Fruit fly (Drosophila melanogaster) whole organism, prepupa: ENCODE data around the gene CG33230.

Source experiments
- Blimp-1 ChIP-seq: fragments of 200-800 bp; sonication (Bioruptor generic); optimal IDR thresholded peaks from 3 replicates; lab custom pipeline; 2017; ENCODE audit warnings: missing biosample characterization, missing genetic modification characterization, mild to moderate bottlenecking, moderate library complexity, missing genetic modification reagents
- CG10631 ChIP-seq: fragments of 200-800 bp; sonication (Bioruptor generic); optimal IDR thresholded peaks from 2 replicates; lab custom pipeline; 2016; ENCODE audit warnings: missing biosample characterization, missing genetic modification characterization
- CG10669 ChIP-seq: fragments of 200-800 bp; sonication (Bioruptor generic); optimal IDR thresholded peaks from 3 replicates; lab custom pipeline; 2018; ENCODE audit warnings: missing biosample characterization, mild to moderate bottlenecking, missing genetic modification characterization, moderate library complexity
- CG11294 ChIP-seq: fragments of 200-800 bp; sonication (Bioruptor generic); IDR thresholded peaks from 2 replicates; pipeline ENCODE4 v1.3.6; 2022; ENCODE audit warnings: missing biosample characterization, missing genetic modification characterization
- CG11762 ChIP-seq: fragments of 200-800 bp; sonication (Bioruptor generic); optimal IDR thresholded peaks from 3 replicates; lab custom pipeline; 2016; ENCODE audit warnings: missing biosample characterization, missing genetic modification characterization; ENCODE audit not compliant: insufficient read depth
- CG11902 ChIP-seq: fragments of 200-800 bp; sonication (Bioruptor generic); optimal IDR thresholded peaks from 3 replicates; lab custom pipeline; 2016; ENCODE audit warnings: missing biosample characterization, missing genetic modification characterization
- CG15336 ChIP-seq: fragments of 200-800 bp; sonication (Bioruptor generic); IDR thresholded peaks from 2 replicates; pipeline ENCODE4 v1.3.6; 2022; ENCODE audit warnings: missing biosample characterization, missing genetic modification characterization
- CG1621 ChIP-seq: fragments of 200-800 bp; sonication (Bioruptor generic); optimal IDR thresholded peaks from 3 replicates; lab custom pipeline; 2018; ENCODE audit warnings: missing biosample characterization, mild to moderate bottlenecking, missing genetic modification characterization
- CG16779 ChIP-seq: fragments of 200-800 bp; sonication (Bioruptor generic); optimal IDR thresholded peaks from 3 replicates; lab custom pipeline; 2017; ENCODE audit warnings: missing biosample characterization, mild to moderate bottlenecking, missing genetic modification characterization
- CG3032 ChIP-seq: fragments of 200-800 bp; optimal IDR thresholded peaks from 2 replicates; lab custom pipeline; 2019; ENCODE audit warnings: missing biosample characterization, mild to moderate bottlenecking, missing genetic modification characterization, moderate library complexity
- CG31627 ChIP-seq: fragments of 200-800 bp; sonication (Bioruptor generic); optimal IDR thresholded peaks from 3 replicates; lab custom pipeline; 2016; ENCODE audit warnings: missing biosample characterization, missing genetic modification characterization
- CG32006 ChIP-seq: fragments of 200-800 bp; sonication (Bioruptor generic); optimal IDR thresholded peaks from 3 replicates; lab custom pipeline; 2017; ENCODE audit warnings: missing biosample characterization, mild to moderate bottlenecking, missing genetic modification characterization
- CG34406 ChIP-seq: fragments of 200-800 bp; sonication (Bioruptor generic); optimal IDR thresholded peaks from 3 replicates; lab custom pipeline; 2016; ENCODE audit warnings: missing biosample characterization, missing genetic modification characterization
- CG6276 ChIP-seq: fragments of 200-800 bp; sonication (Bioruptor generic); optimal IDR thresholded peaks from 2 replicates; lab custom pipeline; 2017; ENCODE audit warnings: missing biosample characterization, mild to moderate bottlenecking, missing genetic modification characterization
- CG6808 ChIP-seq: fragments of 200-800 bp; sonication (Bioruptor generic); optimal IDR thresholded peaks from 3 replicates; lab custom pipeline; 2017; ENCODE audit warnings: missing biosample characterization, missing genetic modification characterization, mild to moderate bottlenecking, moderate library complexity, missing genetic modification reagents
- CG6854 ChIP-seq: fragments of 200-800 bp; sonication (Bioruptor generic); optimal IDR thresholded peaks from 2 replicates; lab custom pipeline; 2017; ENCODE audit warnings: missing biosample characterization, mild to moderate bottlenecking, missing genetic modification characterization
- CG8119 ChIP-seq: fragments of 200-800 bp; sonication (Bioruptor generic); IDR thresholded peaks from 3 replicates; pipeline ENCODE4 v1.3.6; 2022; ENCODE audit warnings: missing biosample characterization, missing genetic modification characterization
- CG8632 ChIP-seq: fragments of 200-800 bp; sonication (Bioruptor generic); optimal IDR thresholded peaks from 3 replicates; lab custom pipeline; 2016; ENCODE audit warnings: missing biosample characterization, missing genetic modification characterization
- CG9139 ChIP-seq: fragments of 200-800 bp; sonication (Bioruptor generic); optimal IDR thresholded peaks from 3 replicates; lab custom pipeline; 2017; ENCODE audit warnings: missing biosample characterization, mild to moderate bottlenecking, missing genetic modification characterization
- Eip75B ChIP-seq: fragments of 200-800 bp; sonication (Bioruptor generic); optimal IDR thresholded peaks from 3 replicates; lab custom pipeline; 2016; ENCODE audit warnings: missing biosample characterization, missing genetic modification characterization
- Eip78C ChIP-seq: fragments of 200-800 bp; sonication (Bioruptor generic); peaks from one replicate; lab custom pipeline; 2016; ENCODE audit warnings: missing biosample characterization, missing genetic modification characterization
- Eip93F ChIP-seq: fragments of 200-800 bp; sonication (Bioruptor generic); optimal IDR thresholded peaks from 2 replicates; lab custom pipeline; 2016; ENCODE audit warnings: missing biosample characterization, mild to moderate bottlenecking, missing genetic modification characterization
- Ets21C ChIP-seq: fragments of 200-800 bp; sonication (Bioruptor generic); optimal IDR thresholded peaks from 3 replicates; lab custom pipeline; 2016; ENCODE audit warnings: missing biosample characterization, missing genetic modification characterization
- Ets96B ChIP-seq: fragments of 200-800 bp; optimal IDR thresholded peaks from 2 replicates; lab custom pipeline; 2019; ENCODE audit warnings: missing biosample characterization, mild to moderate bottlenecking, missing genetic modification characterization, moderate library complexity
- Hr38 ChIP-seq: sonication (Bioruptor generic); optimal IDR thresholded peaks from 2 replicates; lab custom pipeline; 2016; ENCODE audit warnings: missing biosample characterization, missing genetic modification characterization
- Met ChIP-seq: fragments of 200-800 bp; sonication (Bioruptor generic); optimal IDR thresholded peaks from 3 replicates; lab custom pipeline; 2016; ENCODE audit warnings: missing biosample characterization, missing genetic modification characterization
- OdsH ChIP-seq: fragments of 200-800 bp; sonication (Bioruptor generic); optimal IDR thresholded peaks from 3 replicates; lab custom pipeline; 2016; ENCODE audit warnings: missing biosample characterization, missing genetic modification characterization
- Smox ChIP-seq: fragments of 200-800 bp; sonication (Bioruptor generic); optimal IDR thresholded peaks from 3 replicates; lab custom pipeline; 2016; ENCODE audit warnings: missing biosample characterization, missing genetic modification characterization
- Sox102F ChIP-seq: fragments of 200-800 bp; sonication (Bioruptor generic); optimal IDR thresholded peaks from 2 replicates; lab custom pipeline; 2016; ENCODE audit warnings: missing biosample characterization, mild to moderate bottlenecking, missing genetic modification characterization
- acj6 ChIP-seq: fragments of 200-800 bp; sonication (Bioruptor generic); optimal IDR thresholded peaks from 3 replicates; lab custom pipeline; 2016; ENCODE audit warnings: missing biosample characterization, missing genetic modification characterization
- cyc ChIP-seq: fragments of 200-800 bp; sonication (Bioruptor generic); optimal IDR thresholded peaks from 3 replicates; lab custom pipeline; 2016; ENCODE audit warnings: missing biosample characterization, missing genetic modification characterization
- dac ChIP-seq: fragments of 200-800 bp; sonication (Bioruptor generic); optimal IDR thresholded peaks from 2 replicates; lab custom pipeline; 2017; ENCODE audit warnings: missing biosample characterization, mild to moderate bottlenecking, missing genetic modification characterization
- dsx ChIP-seq: fragments of 200-800 bp; optimal IDR thresholded peaks from 3 replicates; lab custom pipeline; 2019; ENCODE audit warnings: missing biosample characterization, mild to moderate bottlenecking, missing genetic modification characterization, moderate library complexity; ENCODE audit not compliant: poor library complexity, severe bottlenecking
- eg ChIP-seq: fragments of 200-800 bp; sonication (Bioruptor generic); IDR thresholded peaks from 3 replicates; pipeline ENCODE4 v1.3.6; 2022; ENCODE audit warnings: missing biosample characterization, missing genetic modification characterization
- esn ChIP-seq: fragments of 200-800 bp; sonication (Bioruptor generic); optimal IDR thresholded peaks from 2 replicates; lab custom pipeline; 2016; ENCODE audit warnings: missing biosample characterization, mild to moderate bottlenecking, missing genetic modification characterization, moderate library complexity
- fd85E ChIP-seq: fragments of 200-800 bp; sonication (Bioruptor generic); optimal IDR thresholded peaks from 3 replicates; lab custom pipeline; 2016; ENCODE audit warnings: missing biosample characterization, missing genetic modification characterization
- fkh ChIP-seq: fragments of 200-800 bp; sonication (Bioruptor generic); optimal IDR thresholded peaks from 3 replicates; lab custom pipeline; 2017; ENCODE audit warnings: missing biosample characterization, mild to moderate bottlenecking, missing genetic modification characterization, moderate library complexity
- lz ChIP-seq: fragments of 200-800 bp; sonication (Bioruptor generic); optimal IDR thresholded peaks from 3 replicates; lab custom pipeline; 2016; ENCODE audit warnings: missing biosample characterization, missing genetic modification characterization
- net ChIP-seq: fragments of 200-800 bp; sonication (Bioruptor generic); optimal IDR thresholded peaks from 3 replicates; lab custom pipeline; 2016; ENCODE audit warnings: missing biosample characterization, missing genetic modification characterization
- pdm3 ChIP-seq: fragments of 200-800 bp; sonication (Bioruptor generic); optimal IDR thresholded peaks from 3 replicates; lab custom pipeline; 2016; ENCODE audit warnings: missing biosample characterization, missing genetic modification characterization
- salr ChIP-seq, 2 experiments: fragments of 200-800 bp; sonication (Bioruptor generic); optimal IDR thresholded peaks; 3 replicates each; lab custom pipeline; 2016 to 2018; ENCODE audit warnings: missing biosample characterization in 2 of 2, missing genetic modification characterization in 2 of 2, mild to moderate bottlenecking in 1 of 2
- spab ChIP-seq: fragments of 200-800 bp; sonication (Bioruptor generic); optimal IDR thresholded peaks from 2 replicates; lab custom pipeline; 2017; ENCODE audit warnings: missing biosample characterization, mild to moderate bottlenecking, missing genetic modification characterization, missing genetic modification reagents
- ss ChIP-seq, 2 experiments: fragments of 200-800 bp; sonication (Bioruptor generic); optimal IDR thresholded peaks; 2 replicates in 1 of 2; 3 replicates in 1 of 2; lab custom pipeline; 2017 to 2018; ENCODE audit warnings: mild to moderate bottlenecking in 2 of 2, missing biosample characterization in 2 of 2, missing genetic modification characterization in 2 of 2, moderate library complexity in 1 of 2
- vri ChIP-seq: fragments of 200-800 bp; sonication (Bioruptor generic); optimal IDR thresholded peaks from 3 replicates; lab custom pipeline; 2016; ENCODE audit warnings: missing biosample characterization, mild to moderate bottlenecking, missing genetic modification characterization

CG33230 gene

DNA sequence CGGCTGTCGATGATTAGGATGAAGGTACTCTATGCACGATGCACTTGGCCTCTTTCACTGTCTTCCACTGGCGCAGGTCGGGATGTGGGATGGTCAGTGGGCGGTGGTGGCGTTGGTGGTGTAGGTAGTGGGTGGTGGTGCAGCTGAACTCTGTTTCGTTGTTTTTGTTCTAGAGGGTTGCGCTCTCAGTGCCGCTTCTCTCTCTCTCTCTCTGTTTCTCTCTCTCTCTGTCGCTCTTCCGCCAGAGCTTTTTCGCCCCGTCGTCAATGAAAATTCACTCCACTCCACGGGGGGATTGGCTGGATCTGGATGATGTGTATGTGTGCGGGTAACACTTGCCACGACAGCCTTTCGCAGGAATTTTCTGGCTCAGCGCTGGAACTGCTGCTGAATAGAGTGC lies 18.7 kb downstream of the CG33230 start:
- TF ChIP-seq CG11762 (GFP tag; lab: Kevin White, UChicago) = no peak
- TF ChIP-seq Eip75B (GFP tag; lab: Kevin White, UChicago) = no peak
- no peak for TF ChIP-seq dac (GFP tag; lab: Kevin White, UChicago)
- TF ChIP-seq CG6808 (GFP tag; lab: Kevin White, UChicago) = no peak
- TF ChIP-seq CG31627 = no peak
- TF ChIP-seq Ets21C = no peak

DNA sequence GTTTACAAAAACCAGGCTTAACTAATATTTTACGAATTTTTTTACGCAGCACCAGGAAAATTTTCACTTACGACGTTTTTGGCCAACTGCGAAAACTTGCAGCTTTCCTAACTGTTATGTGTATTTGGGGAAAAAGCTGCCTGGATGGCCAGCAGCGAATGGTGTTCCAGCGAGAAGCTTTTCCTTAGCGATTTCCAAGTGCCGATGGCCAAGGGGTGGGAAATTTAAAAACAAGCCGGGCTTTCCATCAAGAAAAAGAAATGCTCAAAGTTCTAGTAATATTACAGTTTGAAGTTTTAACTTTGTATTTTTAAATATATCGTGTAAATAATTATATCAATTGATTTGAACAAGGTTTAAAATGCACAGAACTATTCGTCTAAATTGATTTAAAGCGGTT lies 19.4 kb downstream of the CG33230 start, which contains the start of gene nSyb:
nSyb (minus strand) TSS at position 101 of the 400 bp plus-strand sequence.
- no peak for TF ChIP-seq dac (GFP tag; lab: Kevin White, UChicago)
- TF ChIP-seq Ets21C = no peak
- TF ChIP-seq Eip78C = no peak
- no peak for TF ChIP-seq Hr38 (GFP tag; lab: Kevin White, UChicago)
- TF ChIP-seq dsx = no peak
- no peak for TF ChIP-seq Eip93F (GFP tag; lab: Kevin White, UChicago)
- no peak for TF ChIP-seq CG32006
- no peak for TF ChIP-seq Ets96B (tag; lab: Kevin White, UChicago)
- no peak for TF ChIP-seq CG11902 (GFP tag; lab: Kevin White, UChicago)
- TF ChIP-seq CG8632 (GFP tag; lab: Kevin White, UChicago) = no peak
- TF ChIP-seq CG6808 (GFP tag; lab: Kevin White, UChicago) = no peak
- no peak for TF ChIP-seq spab
- no peak for TF ChIP-seq CG34406 (GFP tag; lab: Kevin White, UChicago)
- no peak for TF ChIP-seq net (GFP tag; lab: Kevin White, UChicago)
- TF ChIP-seq pdm3 (GFP tag; lab: Kevin White, UChicago) = no peak
- no peak for TF ChIP-seq Met (GFP tag; lab: Kevin White, UChicago)
- no peak for TF ChIP-seq Sox102F
- no peak for TF ChIP-seq CG31627
- TF ChIP-seq CG6276 = no peak

DNA sequence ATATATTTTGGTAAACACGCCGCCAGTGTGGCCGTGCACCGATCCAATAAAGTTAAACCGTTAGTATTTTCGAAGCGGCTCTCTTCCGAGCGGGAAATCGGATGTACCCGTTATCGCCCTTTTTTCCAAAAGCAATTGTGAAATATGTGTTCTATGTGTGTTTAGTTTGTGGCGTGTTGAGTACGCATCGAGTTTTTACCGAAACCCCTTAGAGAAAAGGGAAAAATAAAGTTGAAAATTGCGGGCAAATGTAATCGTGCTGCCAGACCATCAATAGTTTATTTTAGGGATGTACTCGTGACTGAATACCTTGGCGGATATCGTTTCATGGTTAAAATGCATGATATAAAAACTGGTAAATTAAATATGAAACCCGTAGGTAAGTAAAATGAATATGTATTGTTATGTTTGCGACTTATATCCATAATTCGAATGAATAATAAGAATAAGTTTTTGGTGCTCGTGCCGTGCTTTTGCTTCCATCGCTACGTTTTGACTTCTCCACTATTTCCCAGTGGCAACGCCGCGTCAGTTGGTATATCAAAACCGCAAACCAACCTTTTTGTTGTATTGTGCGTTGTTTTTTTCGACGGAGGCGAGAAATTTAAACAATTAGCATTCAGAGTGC lies 21.1 kb downstream of the CG33230 start, which contains the start of the genes Mettl2 and Bgb:
Mettl2 (minus strand) TSS at position 51 of the 628 bp plus-strand sequence.
Bgb (plus strand) TSS at position 527 of the 628 bp plus-strand sequence.
- TF ChIP-seq ss (GFP tag; optimal IDR thresholded peaks at IDR 0.05; lab: Kevin White, UChicago) (peak in 1 of 2 experiments; percentile 39), eg (GFP tag; lab: Robert Waterston, UW) (peak; percentile 73; the same call in 2 of the 3 replicates), Smox (GFP tag; lab: Kevin White, UChicago) (peak; percentile 73), fd85E (GFP tag; lab: Kevin White, UChicago) (no peak), CG8119 (peak; percentile 53), dac (GFP tag; lab: Kevin White, UChicago) (peak; percentile 42), CG10631 (GFP tag; lab: Kevin White, UChicago) (peak; percentile 83), OdsH (GFP tag; lab: Kevin White, UChicago) (no peak), salr (GFP tag; optimal IDR thresholded peaks at IDR 0.05; lab: Kevin White, UChicago) (peak in 1 of 2 experiments; percentile 29), CG3032 (tag; lab: Kevin White, UChicago) (peak; percentile 81), CG11762 (GFP tag; lab: Kevin White, UChicago) (peak; percentile 35), Blimp-1 (GFP tag; lab: Kevin White, UChicago) (no peak), Met (GFP tag; lab: Kevin White, UChicago) (no peak), Eip75B (GFP tag; lab: Kevin White, UChicago) (no peak), dsx (no peak), lz (GFP tag; lab: Kevin White, UChicago) (peak; percentile 89), esn (GFP tag; lab: Kevin White, UChicago) (peak; percentile 85), CG9139 (GFP tag; lab: Kevin White, UChicago) (peak; percentile 6), cyc (GFP tag; lab: Kevin White, UChicago) (peak; percentile 88), CG10669 (GFP tag; lab: Kevin White, UChicago) (no peak), acj6 (GFP tag; lab: Kevin White, UChicago) (peak; percentile 82), CG31627 (peak; percentile 90), CG11294 (GFP tag; lab: Robert Waterston, UW) (peak; percentile 54; the same call in 1 of the 2 replicates), Eip78C (no peak), Eip93F (GFP tag; lab: Kevin White, UChicago) (no peak), CG16779 (tag; lab: Kevin White, UChicago) (no peak), CG1621 (tag; lab: Kevin White, UChicago) (peak; percentile 47), CG6276 (no peak), CG32006 (peak; percentile 72), Sox102F (no peak), vri (no peak), CG11902 (GFP tag; lab: Kevin White, UChicago) (peak; percentile 79), spab (no peak), CG6854 (no peak), net (GFP tag; lab: Kevin White, UChicago) (no peak), CG15336 (GFP tag; lab: Robert Waterston, UW) (no peak), fkh (no peak)
